Fruit fly (Drosophila melanogaster) whole organism, embryonic: ENCODE measurements around the gene miple2.

ENCODE experiments used
- Adf1 ChIP-seq: fragments of 200-800 bp; sonication (Bioruptor generic); IDR thresholded peaks from 2 replicates; pipeline ENCODE4 v1.3.6; 2022; ENCODE audit warnings: missing biosample characterization, missing genetic modification characterization
- Antp ChIP-seq: fragments of 200-800 bp; sonication (Bioruptor generic); optimal IDR thresholded peaks from 3 replicates; lab custom pipeline; 2016; ENCODE audit warnings: missing biosample characterization, missing genetic modification characterization
- CG17912 ChIP-seq: fragments of 200-800 bp; sonication (Bioruptor generic); optimal IDR thresholded peaks from 2 replicates; lab custom pipeline; 2018; ENCODE audit warnings: missing biosample characterization, mild to moderate bottlenecking, missing genetic modification characterization
- CG2875 ChIP-seq: fragments of 200-800 bp; sonication (Bioruptor generic); optimal IDR thresholded peaks from 2 replicates; lab custom pipeline; 2017; ENCODE audit warnings: missing biosample characterization, mild to moderate bottlenecking, missing genetic modification characterization, missing genetic modification reagents
- CG3847 ChIP-seq: fragments of 200-800 bp; sonication (Bioruptor generic); IDR thresholded peaks from 2 replicates; pipeline ENCODE4 v1.3.6; 2022; ENCODE audit warnings: missing biosample characterization, missing genetic modification characterization
- CG8281 ChIP-seq: fragments of 200-800 bp; sonication (Bioruptor generic); optimal IDR thresholded peaks from 2 replicates; lab custom pipeline; 2018; ENCODE audit warnings: missing biosample characterization, mild to moderate bottlenecking, missing genetic modification characterization, moderate library complexity
- ERR ChIP-seq: fragments of 200-800 bp; sonication (Bioruptor generic); optimal IDR thresholded peaks from 2 replicates; lab custom pipeline; 2016; ENCODE audit warnings: missing biosample characterization, missing genetic modification characterization
- corto ChIP-seq: fragments of 200-800 bp; sonication (Bioruptor generic); optimal IDR thresholded peaks from 2 replicates; lab custom pipeline; 2016; ENCODE audit warnings: missing biosample characterization, mild to moderate bottlenecking, missing genetic modification characterization, moderate library complexity
- fd64A ChIP-seq: fragments of 200-800 bp; sonication (Bioruptor generic); optimal IDR thresholded peaks from 3 replicates; lab custom pipeline; 2018; ENCODE audit warnings: missing biosample characterization, mild to moderate bottlenecking, missing genetic modification characterization
- phol ChIP-seq: fragments of 200-800 bp; sonication (Bioruptor generic); optimal IDR thresholded peaks from 3 replicates; lab custom pipeline; 2018; ENCODE audit warnings: missing biosample characterization, mild to moderate bottlenecking, missing genetic modification characterization, moderate library complexity
- unc-4 ChIP-seq: fragments of 200-800 bp; sonication (Bioruptor generic); IDR thresholded peaks from 2 replicates; pipeline ENCODE4 v1.3.6; 2022; ENCODE audit warnings: missing biosample characterization, missing genetic modification characterization; ENCODE audit not compliant: partially characterized antibody
- z ChIP-seq: fragments of 200-800 bp; sonication (Bioruptor generic); IDR thresholded peaks from 3 replicates; pipeline ENCODE4 v1.3.6; 2022; ENCODE audit warnings: missing biosample characterization, missing genetic modification characterization

dm6 chr3L:264378-265151 lies 6.4 kb upstream of the miple2 start, which contains the start of the genes Tudor-SN and mRpL17:
- TF ChIP-seq CG3847 (GFP tag; lab: Robert Waterston, UW) (peak; percentile 59), CG8281 (tag; lab: Kevin White, UChicago) (no peak), CG2875 (no peak), Adf1 (peak; percentile 14; the same call in 1 of the 2 replicates), fd64A (GFP tag; lab: Kevin White, UChicago) (no peak), z (GFP tag; lab: Robert Waterston, UW) (no peak), CG17912 (GFP tag; lab: Kevin White, UChicago) (no peak), Antp (no peak), unc-4 (GFP tag; lab: Robert Waterston, UW) (peak; percentile 86), corto (GFP tag; lab: Kevin White, UChicago) (peak; percentile 70), phol (peak; percentile 67), ERR (no peak)
